Worm (Caenorhabditis elegans) whole organism, L4/young adult: ENCODE measurements around the gene wdfy-2.

Source experiments
- W03F9.2 ChIP-seq: fragments of 150-350 bp; optimal IDR thresholded peaks from 2 replicates; lab custom pipeline; 2014; ENCODE audit warnings: missing biosample characterization, missing genetic modification characterization
- him-1 ChIP-seq: sonication (generic microtip); optimal IDR thresholded peaks from 2 replicates; lab custom pipeline; 2016; ENCODE audit warnings: missing genotype, missing genetic modification reagents, missing genetic modification characterization, missing compliant biosample characterization

ce11 chrII:9313335-9313734 lies 6.3 kb upstream of the wdfy-2 start:
- no peak for TF ChIP-seq W03F9.2 (tag; lab: Kevin White, UChicago)
- no peak for TF ChIP-seq him-1 (tag; lab: Kevin White, UChicago)
